Worm (Caenorhabditis elegans): ENCODE measurements around the gene gei-15.

DNA sequence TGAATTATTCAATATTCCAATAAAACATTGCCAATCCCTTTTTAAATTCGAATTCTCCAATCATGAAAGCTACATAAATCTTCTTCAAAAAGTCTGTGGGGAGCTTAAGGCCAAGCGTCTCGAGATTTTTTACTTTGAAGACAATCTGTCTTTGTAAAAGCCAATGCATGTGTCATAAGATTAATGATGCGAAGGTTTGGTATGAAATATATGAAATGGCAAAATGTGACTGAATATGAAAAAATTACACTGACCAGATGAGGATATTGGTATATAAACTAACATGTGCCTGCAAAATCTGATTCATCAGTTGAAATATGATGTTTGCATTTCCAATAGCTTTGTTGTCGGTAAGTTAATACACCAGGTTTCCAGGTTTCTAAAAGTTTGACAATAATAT is 22.9 kb upstream of the gei-15 start, which contains the start of gene C53B7.2:
- TF ChIP-seq ztf-11 (tag; optimal IDR thresholded peaks at IDR 0.05) (no peak), nhr-237 (tag; optimal IDR thresholded peaks at IDR 0.05) (no peak), nhr-76 (tag; optimal IDR thresholded peaks at IDR 0.05) (no peak), ham-2 (GFP tag; optimal IDR thresholded peaks at IDR 0.05) (no peak), nhr-28 (tag; optimal IDR thresholded peaks at IDR 0.05) (no peak), mep-1 (tag; optimal IDR thresholded peaks at IDR 0.05) (no peak), lsy-2 (tag; optimal IDR thresholded peaks at IDR 0.05) (no peak), blmp-1 (tag; optimal IDR thresholded peaks at IDR 0.05) (no peak), snpc-4 (tag; optimal IDR thresholded peaks at IDR 0.05) (no peak), nhr-2 (tag; optimal IDR thresholded peaks at IDR 0.05) (no peak), ces-1 (GFP tag; optimal IDR thresholded peaks at IDR 0.05) (no peak), elt-3 (tag; optimal IDR thresholded peaks at IDR 0.05) (no peak), ceh-39 (tag; optimal IDR thresholded peaks at IDR 0.05) (no peak)

All from whole organism, mixed stage, embryonic.